Worm (Caenorhabditis elegans) whole organism, L3 larva: ENCODE measurements around the gene R10E8.8.

Experiments used
- ceh-28 ChIP-seq: fragments of 150-350 bp; optimal IDR thresholded peaks from 2 replicates; lab custom pipeline; 2014; ENCODE audit warnings: missing biosample characterization, missing genetic modification reagents, missing genetic modification characterization
- hmg-11 ChIP-seq: sonication (generic microtip); optimal IDR thresholded peaks from 2 replicates; lab custom pipeline; 2016; ENCODE audit warnings: missing genetic modification characterization, missing compliant biosample characterization
- nhr-28 ChIP-seq: fragments of 150-350 bp; optimal IDR thresholded peaks from 2 replicates; lab custom pipeline; 2014; ENCODE audit warnings: missing biosample characterization, missing genetic modification characterization
- snpc-4 ChIP-seq: fragments of 150-350 bp; optimal IDR thresholded peaks from 2 replicates; lab custom pipeline; 2014; ENCODE audit warnings: missing biosample characterization, missing genetic modification characterization
- unc-39 ChIP-seq: sonication (generic microtip); optimal IDR thresholded peaks from 4 replicates; lab custom pipeline; 2017; ENCODE audit warnings: missing biosample characterization, missing genetic modification characterization
- ztf-11 ChIP-seq: fragments of 150-350 bp; optimal IDR thresholded peaks from 2 replicates; lab custom pipeline; 2014; ENCODE audit warnings: missing biosample characterization, missing genetic modification characterization

- TF ChIP-seq ceh-28 (tag; lab: Kevin White, UChicago) (no peak), snpc-4 (tag; lab: Kevin White, UChicago) (no peak), hmg-11 (no peak), unc-39 (no peak), nhr-28 (tag; lab: Kevin White, UChicago) (no peak), ztf-11 (tag; lab: Kevin White, UChicago) (no peak)
Measured at ce11 chrV:18191128-18191527, 50.3 kb downstream of the R10E8.8 start, which contains the start of gene clec-42.
